Fruit fly (Drosophila melanogaster): ENCODE data around the gene Vml.

Gene Vml

DNA sequence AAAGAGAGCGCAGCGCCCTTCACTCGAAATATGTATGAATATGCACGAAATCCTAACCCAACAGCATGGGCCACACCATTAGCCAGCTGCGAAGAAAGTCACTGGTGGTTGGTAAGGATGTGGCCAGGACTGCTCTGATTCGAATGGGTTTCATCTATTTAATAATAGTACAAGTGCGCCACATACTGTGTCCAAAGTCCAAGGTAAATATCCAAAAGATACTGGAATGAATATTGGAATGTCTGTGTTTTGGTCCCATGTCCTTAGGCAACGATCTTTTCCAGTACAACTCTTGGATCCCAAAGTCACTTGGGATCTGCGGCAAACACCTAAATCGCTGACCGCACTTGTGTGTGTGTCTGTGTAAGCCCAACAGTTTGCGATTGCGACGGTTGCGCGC lies 30.7 kb downstream of the Vml start (continued):
- no peak for TF ChIP-seq NFAT (GFP tag; IDR thresholded peaks at IDR 0.05)
- TF ChIP-seq Ptx1 (GFP tag; IDR thresholded peaks at IDR 0.05) = peak; percentile 79
- TF ChIP-seq Sry-δ (GFP tag; optimal IDR thresholded peaks at IDR 0.05) = peak; percentile 16
- no peak for TF ChIP-seq z (GFP tag; IDR thresholded peaks at IDR 0.05)
- TF ChIP-seq CG8478 (optimal IDR thresholded peaks at IDR 0.05) = no peak
- TF ChIP-seq CG10267 (tag; optimal IDR thresholded peaks at IDR 0.05) = peak; percentile 4
- peak; percentile 50 for TF ChIP-seq pb (GFP tag; optimal IDR thresholded peaks at IDR 0.05)
- no peak for TF ChIP-seq CG15073 (GFP tag; optimal IDR thresholded peaks at IDR 0.05)
- TF ChIP-seq CG9797 (GFP tag; optimal IDR thresholded peaks at IDR 0.05) = no peak
- TF ChIP-seq CG18619 (GFP tag; optimal IDR thresholded peaks at IDR 0.05) = peak; percentile 50
- TF ChIP-seq Awh (GFP tag; IDR thresholded peaks at IDR 0.05) = peak; percentile 71
- TF ChIP-seq CG30020 (tag; optimal IDR thresholded peaks at IDR 0.05) = no peak
- TF ChIP-seq CG11696 (GFP tag; IDR thresholded peaks at IDR 0.05) = peak; percentile 90
- no peak for TF ChIP-seq Opbp (GFP tag; IDR thresholded peaks at IDR 0.05; ENCODE audit: partially characterized antibody)
- no peak for TF ChIP-seq MTF-1 (GFP tag; optimal IDR thresholded peaks at IDR 0.05; ENCODE audit: borderline replicate concordance)
- TF ChIP-seq CG13123 (GFP tag; optimal IDR thresholded peaks at IDR 0.05) = no peak
- TF ChIP-seq unc-4 (GFP tag; IDR thresholded peaks at IDR 0.05; ENCODE audit: partially characterized antibody) = no peak
- no peak for TF ChIP-seq CG6254 (GFP tag; optimal IDR thresholded peaks at IDR 0.05)
- TF ChIP-seq CG10959 (GFP tag; IDR thresholded peaks at IDR 0.05) = no peak
- TF ChIP-seq crc (GFP tag; optimal IDR thresholded peaks at IDR 0.05) = peak; percentile 42
- TF ChIP-seq Aef1 (GFP tag; IDR thresholded peaks at IDR 0.05) = peak; percentile 56
- TF ChIP-seq CG11560 (tag; IDR thresholded peaks at IDR 0.05) = no peak
- TF ChIP-seq odd (GFP tag; optimal IDR thresholded peaks at IDR 0.05) = peak; percentile 10
- peak; percentile 59 for TF ChIP-seq Xbp1 (GFP tag; optimal IDR thresholded peaks at IDR 0.05)
- peak; percentile 66 for TF ChIP-seq lmd (GFP tag; IDR thresholded peaks at IDR 0.05)
- peak; percentile 52 for TF ChIP-seq CG13424 (tag; optimal IDR thresholded peaks at IDR 0.05)
- peak; percentile 69 for TF ChIP-seq nmo (GFP tag; optimal IDR thresholded peaks at IDR 0.05)
- TF ChIP-seq ems (GFP tag; optimal IDR thresholded peaks at IDR 0.05) = peak; percentile 46
- TF ChIP-seq Ets65A (GFP tag) = peak; percentile 21
- TF ChIP-seq Dll (GFP tag; IDR thresholded peaks at IDR 0.05; ENCODE audit: partially characterized antibody) = no peak
- TF ChIP-seq ken (GFP tag; IDR thresholded peaks at IDR 0.05) = peak; percentile 38; the same call in 1 of the 3 replicates
- TF ChIP-seq CG2129 (GFP tag; IDR thresholded peaks at IDR 0.05; ENCODE audit: partially characterized antibody) = no peak
- TF ChIP-seq Hr51 (GFP tag; optimal IDR thresholded peaks at IDR 0.05) = peak; percentile 25 to 88
- TF ChIP-seq CG9727 (GFP tag; optimal IDR thresholded peaks at IDR 0.05) = peak; percentile 63
- TF ChIP-seq HHEX (GFP tag; optimal IDR thresholded peaks at IDR 0.05) = peak; percentile 64
- no peak for TF ChIP-seq dimm (GFP tag; IDR thresholded peaks at IDR 0.05)
- no peak for TF ChIP-seq cwo (GFP tag; optimal IDR thresholded peaks at IDR 0.05)
- TF ChIP-seq p53 (GFP tag; optimal IDR thresholded peaks at IDR 0.05) = no peak
- TF ChIP-seq ttk (GFP tag; IDR thresholded peaks at IDR 0.05) = peak; percentile 54; the same call in 1 of the 2 replicates
- no peak for TF ChIP-seq CG10462 (GFP tag; optimal IDR thresholded peaks at IDR 0.05)
- TF ChIP-seq bigmax (GFP tag; optimal IDR thresholded peaks at IDR 0.05) = no peak
- TF ChIP-seq CG4707 (GFP tag; optimal IDR thresholded peaks at IDR 0.05) = no peak
- peak; percentile 64 for TF ChIP-seq Meics (GFP tag; optimal IDR thresholded peaks at IDR 0.05)
- peak; percentile 23 for TF ChIP-seq tin (GFP tag; optimal IDR thresholded peaks at IDR 0.05)
- no peak for TF ChIP-seq Usf (GFP tag; optimal IDR thresholded peaks at IDR 0.05)
- peak; percentile 82 for TF ChIP-seq Oli (tag; optimal IDR thresholded peaks at IDR 0.05)
- no peak for TF ChIP-seq CG34376 (GFP tag; optimal IDR thresholded peaks at IDR 0.05)
- peak; percentile 38; the same call in 1 of the 2 replicates for TF ChIP-seq Atf6 (GFP tag; IDR thresholded peaks at IDR 0.05)
- TF ChIP-seq prd (optimal IDR thresholded peaks at IDR 0.05) = no peak
- TF ChIP-seq prd (GFP tag; IDR thresholded peaks at IDR 0.05) = peak; percentile 72; the same call in 2 of the 3 replicates
- peak; percentile 51 for TF ChIP-seq CG10274 (GFP tag; optimal IDR thresholded peaks at IDR 0.05)
- no peak for TF ChIP-seq Doc2 (GFP tag; IDR thresholded peaks at IDR 0.05)

Measured in whole organism, embryonic.